Worm (Caenorhabditis elegans): ENCODE measurements around the gene C02E7.8.

DNA sequence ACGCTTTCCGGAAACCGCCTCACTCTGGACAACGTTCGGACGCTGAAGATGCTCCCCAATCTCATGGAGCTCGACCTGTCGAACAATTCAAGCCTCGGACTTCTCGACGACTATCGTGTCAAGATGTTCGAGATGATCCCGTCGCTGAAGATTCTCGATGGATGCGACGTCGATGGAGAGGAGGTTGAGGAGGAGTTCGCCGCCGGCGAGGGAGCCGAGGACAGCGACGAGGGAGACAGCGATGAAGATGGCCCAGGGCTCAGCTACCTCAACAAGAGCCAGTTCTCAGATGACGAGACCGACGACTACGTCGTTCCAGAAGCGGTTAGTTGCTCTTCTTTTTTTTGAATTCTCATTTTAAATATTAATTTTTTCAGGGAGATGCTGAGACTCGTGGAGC is 29.8 kb downstream of the C02E7.8 start:
- no peak for TF ChIP-seq nhr-237 (tag; optimal IDR thresholded peaks at IDR 0.05)
- TF ChIP-seq mes-2 (tag; optimal IDR thresholded peaks at IDR 0.05; ENCODE audit: poor library complexity, severe bottlenecking), result no peak
- no peak for TF ChIP-seq daf-12 (tag; optimal IDR thresholded peaks at IDR 0.05)
- TF ChIP-seq unc-62 (GFP tag; optimal IDR thresholded peaks at IDR 0.05 in 1 of 2), result no peak
- TF ChIP-seq unc-62 (tag; optimal IDR thresholded peaks at IDR 0.05), result no peak
- no peak for TF ChIP-seq hlh-30 (tag; optimal IDR thresholded peaks at IDR 0.05; ENCODE audit: insufficient read depth)
- no peak for TF ChIP-seq nhr-10 (tag; optimal IDR thresholded peaks at IDR 0.05)
- no peak for TF ChIP-seq ces-1 (GFP tag; optimal IDR thresholded peaks at IDR 0.05)
- TF ChIP-seq daf-8 (GFP tag; IDR thresholded peaks at IDR 0.05), result no peak
- TF ChIP-seq ztf-11 (tag; optimal IDR thresholded peaks at IDR 0.05), result no peak
- TF ChIP-seq duxl-1 (tag; optimal IDR thresholded peaks at IDR 0.05; ENCODE audit: poor library complexity), result no peak
- no peak for TF ChIP-seq dmd-9 (GFP tag; IDR thresholded peaks at IDR 0.05)

Data from whole organism, L4 larva.